Fruit fly (Drosophila melanogaster): Measurements from ENCODE around the gene CG13877.

The CG13877 gene

dm6 chr3L:263500-264377 lies 45.9 kb downstream of the CG13877 start:
- TF ChIP-seq fd96Ca (GFP tag; IDR thresholded peaks at IDR 0.05) (0 out of 3 replicates have a peak, but pooled peaks have one; percentile 33), Snoo (tag; optimal IDR thresholded peaks at IDR 0.05) (no peak), Ets98B (GFP tag; IDR thresholded peaks at IDR 0.05) (no peak), CG4496 (GFP tag; IDR thresholded peaks at IDR 0.05) (no peak)

- TF ChIP-seq fd96Ca (GFP tag; IDR thresholded peaks at IDR 0.05) (no peak; the same call in 2 of the 3 replicates), CG8159 (tag; optimal IDR thresholded peaks at IDR 0.05) (peak; percentile 7), CG13204 (GFP tag; optimal IDR thresholded peaks at IDR 0.05) (no peak), CG12605 (GFP tag; IDR thresholded peaks at IDR 0.05) (no peak), Snoo (tag; optimal IDR thresholded peaks at IDR 0.05) (no peak), EcR (GFP tag; optimal IDR thresholded peaks at IDR 0.05) (no peak), CG15710 (tag; optimal IDR thresholded peaks at IDR 0.05) (peak; percentile 13), Pif1B (GFP tag; optimal IDR thresholded peaks at IDR 0.05) (peak; percentile 16), CG32121 (GFP tag; IDR thresholded peaks at IDR 0.05) (no peak), D1 (tag; optimal IDR thresholded peaks at IDR 0.05) (no peak), CG14655 (GFP tag; optimal IDR thresholded peaks at IDR 0.05) (no peak), gl (tag; optimal IDR thresholded peaks at IDR 0.05) (no peak), CG9948 (tag; optimal IDR thresholded peaks at IDR 0.05) (no peak), CG4496 (GFP tag; IDR thresholded peaks at IDR 0.05) (peak; percentile 41; the same call in 1 of the 3 replicates), CG10348 (GFP tag; IDR thresholded peaks at IDR 0.05) (no peak), CG8301 (tag; optimal IDR thresholded peaks at IDR 0.05) (no peak), Ets98B (GFP tag; IDR thresholded peaks at IDR 0.05) (no peak), CG17806 (tag; optimal IDR thresholded peaks at IDR 0.05) (no peak), rn (GFP tag; IDR thresholded peaks at IDR 0.05) (no peak)
Observed at dm6 chr3L:264378-265151, 46.7 kb downstream of the CG13877 start, which contains the start of the genes Tudor-SN and mRpL17. TSS of gene Tudor-SN (minus strand) at chr3L:264380. TSS of gene mRpL17 (plus strand) at chr3L:264779.

dm6 chr3L:265808-266207 lies 47.9 kb downstream of the CG13877 start, which contains the start of gene CG34263:
TSS of gene CG34263 (minus strand) at chr3L:265908.
- TF ChIP-seq CG13204 (GFP tag; optimal IDR thresholded peaks at IDR 0.05) (no peak), fd96Ca (GFP tag; IDR thresholded peaks at IDR 0.05) (no peak), D1 (tag; optimal IDR thresholded peaks at IDR 0.05) (no peak), CG34367 (tag; optimal IDR thresholded peaks at IDR 0.05) (no peak), CG8301 (tag; optimal IDR thresholded peaks at IDR 0.05) (no peak), CG10348 (GFP tag; IDR thresholded peaks at IDR 0.05) (no peak), CG4496 (GFP tag; IDR thresholded peaks at IDR 0.05) (no peak), rn (GFP tag; IDR thresholded peaks at IDR 0.05) (no peak), CG14655 (GFP tag; optimal IDR thresholded peaks at IDR 0.05) (no peak), Ets98B (GFP tag; IDR thresholded peaks at IDR 0.05) (no peak)

dm6 chr3L:267083-267482 lies 49.2 kb downstream of the CG13877 start, which contains the start of gene miple1:
TSS of gene miple1 (plus strand) at chr3L:267299.
- no peak for TF ChIP-seq CG34367 (tag; optimal IDR thresholded peaks at IDR 0.05)
- 0 out of 3 replicates have a peak, but pooled peaks have one; percentile 18 for TF ChIP-seq CG4496 (GFP tag; IDR thresholded peaks at IDR 0.05)

- TF ChIP-seq D1 (tag; optimal IDR thresholded peaks at IDR 0.05) = no peak
- TF ChIP-seq Ets98B (GFP tag; IDR thresholded peaks at IDR 0.05) = no peak
- TF ChIP-seq CG8159 (tag; optimal IDR thresholded peaks at IDR 0.05) = no peak
- no peak for TF ChIP-seq rn (GFP tag; IDR thresholded peaks at IDR 0.05)
- TF ChIP-seq CG14655 (GFP tag; optimal IDR thresholded peaks at IDR 0.05) = no peak
- TF ChIP-seq CG17806 (tag; optimal IDR thresholded peaks at IDR 0.05) = no peak
- TF ChIP-seq CG13204 (GFP tag; optimal IDR thresholded peaks at IDR 0.05) = no peak
- TF ChIP-seq CG34367 (tag; optimal IDR thresholded peaks at IDR 0.05) = no peak
- no peak for TF ChIP-seq gl (tag; optimal IDR thresholded peaks at IDR 0.05)
- TF ChIP-seq CG4496 (GFP tag; IDR thresholded peaks at IDR 0.05) = no peak
- no peak for TF ChIP-seq Snoo (tag; optimal IDR thresholded peaks at IDR 0.05)
- no peak for TF ChIP-seq CG8301 (tag; optimal IDR thresholded peaks at IDR 0.05)
- TF ChIP-seq EcR (GFP tag; optimal IDR thresholded peaks at IDR 0.05) = no peak
- no peak for TF ChIP-seq CG9948 (tag; optimal IDR thresholded peaks at IDR 0.05)
- no peak for TF ChIP-seq CG32121 (GFP tag; IDR thresholded peaks at IDR 0.05)
- TF ChIP-seq fd96Ca (GFP tag; IDR thresholded peaks at IDR 0.05) = no peak
- TF ChIP-seq CG12605 (GFP tag; IDR thresholded peaks at IDR 0.05) = no peak
Observed at dm6 chr3L:267618-268017, 49.8 kb downstream of the CG13877 start.

Data from whole organism, pupa.